Fruit fly (Drosophila melanogaster) whole organism, embryonic: ENCODE results near the gene Cp16.

ENCODE experiments used
- Abd-B ChIP-seq: fragments of 200-800 bp; sonication (Bioruptor generic); optimal IDR thresholded peaks from 2 replicates; lab custom pipeline; 2018; ENCODE audit warnings: missing biosample characterization, mild to moderate bottlenecking, missing genetic modification characterization, moderate library complexity
- BEAF-32 ChIP-seq: fragments of 200-800 bp; sonication (Bioruptor generic); optimal IDR thresholded peaks from 3 replicates; lab custom pipeline; 2017; ENCODE audit warnings: missing biosample characterization, missing genetic modification characterization, mild to moderate bottlenecking, moderate library complexity, missing genetic modification reagents
- Bgb ChIP-seq: fragments of 200-800 bp; sonication (Bioruptor generic); IDR thresholded peaks from 2 replicates; pipeline ENCODE4 v1.3.6; 2022; ENCODE audit warnings: missing biosample characterization, missing genetic modification characterization; ENCODE audit not compliant: partially characterized antibody
- CG10267 ChIP-seq: fragments of 200-800 bp; sonication (Bioruptor generic); optimal IDR thresholded peaks from 2 replicates; lab custom pipeline; 2018; ENCODE audit warnings: missing biosample characterization, mild to moderate bottlenecking, missing genetic modification characterization, moderate library complexity
- CG11695 ChIP-seq: fragments of 200-800 bp; sonication (Bioruptor generic); IDR thresholded peaks from 3 replicates; pipeline ENCODE4 v1.3.6; 2022; ENCODE audit warnings: missing biosample characterization, missing genetic modification characterization
- CG11696 ChIP-seq: fragments of 200-800 bp; sonication (Bioruptor generic); IDR thresholded peaks from 2 replicates; pipeline ENCODE4 v1.3.6; 2022; ENCODE audit warnings: missing biosample characterization, missing genetic modification characterization
- CG12071 ChIP-seq: fragments of 200-800 bp; sonication (Bioruptor generic); optimal IDR thresholded peaks from 3 replicates; lab custom pipeline; 2018; ENCODE audit warnings: missing biosample characterization, mild to moderate bottlenecking, missing genetic modification characterization
- CG14014 ChIP-seq: fragments of 200-800 bp; sonication (Bioruptor generic); IDR thresholded peaks from 2 replicates; pipeline ENCODE4 v1.3.6; 2022; ENCODE audit warnings: missing biosample characterization, missing genetic modification characterization
- CG15601 ChIP-seq: fragments of 200-800 bp; sonication (Bioruptor generic); optimal IDR thresholded peaks from 3 replicates; lab custom pipeline; 2019; ENCODE audit warnings: missing biosample characterization, mild to moderate bottlenecking, missing genetic modification characterization, moderate library complexity
- CG2120 ChIP-seq: fragments of 200-800 bp; sonication (Bioruptor generic); optimal IDR thresholded peaks from 3 replicates; lab custom pipeline; 2016; ENCODE audit warnings: missing biosample characterization, missing genetic modification characterization
- CG30403 ChIP-seq: fragments of 200-800 bp; sonication (Bioruptor generic); optimal IDR thresholded peaks from 3 replicates; lab custom pipeline; 2016; ENCODE audit warnings: missing biosample characterization, missing genetic modification characterization
- CG30431 ChIP-seq: fragments of 200-800 bp; sonication (Bioruptor generic); optimal IDR thresholded peaks from 2 replicates; lab custom pipeline; 2017; ENCODE audit warnings: missing biosample characterization, missing genetic modification characterization
- CG32532 ChIP-seq: fragments of 200-800 bp; sonication (Bioruptor generic); IDR thresholded peaks from 2 replicates; pipeline ENCODE4 v1.3.6; 2022; ENCODE audit warnings: missing biosample characterization, missing genetic modification characterization
- CG3995 ChIP-seq: fragments of 200-800 bp; sonication (Bioruptor generic); optimal IDR thresholded peaks from 3 replicates; lab custom pipeline; 2016; ENCODE audit warnings: missing biosample characterization, missing genetic modification characterization
- CG4854 ChIP-seq: fragments of 200-800 bp; sonication (Bioruptor generic); optimal IDR thresholded peaks from 2 replicates; lab custom pipeline; 2016; ENCODE audit warnings: missing biosample characterization, missing genetic modification characterization, inconsistent platforms
- CG6765 ChIP-seq: fragments of 200-800 bp; sonication (Bioruptor generic); optimal IDR thresholded peaks from 3 replicates; lab custom pipeline; 2017; ENCODE audit warnings: missing biosample characterization, mild to moderate bottlenecking, missing genetic modification characterization
- CG6854 ChIP-seq: fragments of 200-800 bp; sonication (Bioruptor generic); optimal IDR thresholded peaks from 3 replicates; lab custom pipeline; 2017; ENCODE audit warnings: missing biosample characterization, mild to moderate bottlenecking, missing genetic modification characterization
- CG8281 ChIP-seq: fragments of 200-800 bp; sonication (Bioruptor generic); optimal IDR thresholded peaks from 2 replicates; lab custom pipeline; 2018; ENCODE audit warnings: missing biosample characterization, mild to moderate bottlenecking, missing genetic modification characterization, moderate library complexity
- CG8478 ChIP-seq: fragments of >200 bp; optimal IDR thresholded peaks from 2 replicates; lab custom pipeline; 2018
- CG9727 ChIP-seq: fragments of 200-800 bp; sonication (Bioruptor generic); optimal IDR thresholded peaks from 3 replicates; lab custom pipeline; 2017; ENCODE audit warnings: missing biosample characterization, mild to moderate bottlenecking, missing genetic modification characterization
- Dbx ChIP-seq: fragments of 200-800 bp; sonication (Bioruptor generic); IDR thresholded peaks from 3 replicates; pipeline ENCODE4 v1.3.6; 2022; ENCODE audit warnings: missing biosample characterization, missing genetic modification characterization
- Dref ChIP-seq: fragments of 200-800 bp; sonication (Bioruptor generic); IDR thresholded peaks from 2 replicates; pipeline ENCODE4 v1.3.6; 2022; ENCODE audit warnings: missing biosample characterization, missing genetic modification characterization
- Eip74EF ChIP-seq, 2 experiments: fragments of 200-800 bp in 1 of 2; fragments of >200 bp in 1 of 2; sonication (Bioruptor generic) in 1 of 2; optimal IDR thresholded peaks; 2 replicates each; lab custom pipeline; 2017 to 2019; ENCODE audit warnings: missing biosample characterization in 2 of 2, missing genetic modification characterization in 2 of 2, mild to moderate bottlenecking in 1 of 2, moderate library complexity in 1 of 2
- Ets65A ChIP-seq: fragments of 200-800 bp; sonication (Bioruptor generic); peaks from one replicate; lab custom pipeline; 2016; ENCODE audit warnings: missing biosample characterization, missing genetic modification characterization
- HLH4C ChIP-seq: fragments of 200-800 bp; sonication (Bioruptor generic); IDR thresholded peaks from 3 replicates; pipeline ENCODE4 v1.3.6; 2022; ENCODE audit warnings: missing biosample characterization, missing genetic modification characterization; ENCODE audit not compliant: partially characterized antibody
- Hmx ChIP-seq: fragments of 200-800 bp; sonication (Bioruptor generic); optimal IDR thresholded peaks from 2 replicates; lab custom pipeline; 2016; ENCODE audit warnings: missing biosample characterization, missing genetic modification characterization
- Meics ChIP-seq: fragments of 200-800 bp; sonication (Bioruptor generic); optimal IDR thresholded peaks from 2 replicates; lab custom pipeline; 2017; ENCODE audit warnings: missing biosample characterization, mild to moderate bottlenecking, missing genetic modification characterization
- Oli ChIP-seq: fragments of 200-800 bp; sonication (Bioruptor generic); optimal IDR thresholded peaks from 2 replicates; lab custom pipeline; 2018; ENCODE audit warnings: missing biosample characterization, mild to moderate bottlenecking, missing genetic modification characterization, moderate library complexity
- Pdp1 ChIP-seq, 2 experiments: fragments of 200-800 bp; sonication (Bioruptor generic); optimal IDR thresholded peaks; 3 replicates each; lab custom pipeline; 2016; ENCODE audit warnings: missing biosample characterization in 2 of 2, missing genetic modification characterization in 2 of 2, mild to moderate bottlenecking in 1 of 2, moderate library complexity in 1 of 2
- Sox100B ChIP-seq: fragments of 200-800 bp; sonication (Bioruptor generic); optimal IDR thresholded peaks from 3 replicates; lab custom pipeline; 2018; ENCODE audit warnings: missing biosample characterization, mild to moderate bottlenecking, missing genetic modification characterization
- TFAM ChIP-seq: fragments of 200-800 bp; sonication (Bioruptor generic); optimal IDR thresholded peaks from 2 replicates; lab custom pipeline; 2017; ENCODE audit warnings: missing biosample characterization, missing genetic modification characterization, inconsistent platforms
- Xrp1 ChIP-seq: fragments of 200-800 bp; sonication (Bioruptor generic); IDR thresholded peaks from 2 replicates; pipeline ENCODE4 v1.3.6; 2022; ENCODE audit warnings: missing biosample characterization, missing genetic modification characterization
- croc ChIP-seq: fragments of 200-800 bp; sonication (Bioruptor generic); conservative IDR thresholded peaks from 3 replicates; pipeline ENCODE4 v1.3.6; 2022; ENCODE audit warnings: missing biosample characterization, missing genetic modification characterization
- crol ChIP-seq: fragments of 200-800 bp; sonication (Bioruptor generic); IDR thresholded peaks from 2 replicates; pipeline ENCODE4 v1.3.6; 2022; ENCODE audit warnings: missing biosample characterization, missing genetic modification characterization
- dan ChIP-seq: fragments of 200-800 bp; sonication (Bioruptor generic); IDR thresholded peaks from 2 replicates; pipeline ENCODE4 v1.3.6; 2022; ENCODE audit warnings: missing biosample characterization, missing genetic modification characterization
- esg ChIP-seq: fragments of 200-800 bp; sonication (Bioruptor generic); conservative IDR thresholded peaks from 2 replicates; pipeline ENCODE4 v1.3.6; 2022; ENCODE audit warnings: missing biosample characterization, missing genetic modification characterization
- ham ChIP-seq: fragments of 200-800 bp; sonication (Bioruptor generic); IDR thresholded peaks from 2 replicates; pipeline ENCODE4 v1.3.6; 2022; ENCODE audit warnings: missing biosample characterization, missing genetic modification characterization
- ind ChIP-seq: fragments of 200-800 bp; sonication (Bioruptor generic); optimal IDR thresholded peaks from 3 replicates; lab custom pipeline; 2016; ENCODE audit warnings: missing biosample characterization, missing genetic modification characterization
- ken ChIP-seq: fragments of 200-800 bp; sonication (Bioruptor generic); IDR thresholded peaks from 3 replicates; pipeline ENCODE4 v1.3.6; 2022; ENCODE audit warnings: missing biosample characterization, missing genetic modification characterization
- mirr ChIP-seq: fragments of 200-800 bp; sonication (Bioruptor generic); optimal IDR thresholded peaks from 3 replicates; lab custom pipeline; 2018; ENCODE audit warnings: missing biosample characterization, mild to moderate bottlenecking, missing genetic modification characterization
- odd ChIP-seq: fragments of 200-800 bp; sonication (Bioruptor generic); optimal IDR thresholded peaks from 2 replicates; lab custom pipeline; 2017; ENCODE audit warnings: missing biosample characterization, mild to moderate bottlenecking, missing genetic modification characterization
- ranshi ChIP-seq: fragments of 200-800 bp; sonication (Bioruptor generic); IDR thresholded peaks from 2 replicates; pipeline ENCODE4 v1.3.6; 2022; ENCODE audit warnings: missing biosample characterization, missing genetic modification characterization
- schlank ChIP-seq: fragments of 200-800 bp; sonication (Bioruptor generic); optimal IDR thresholded peaks from 2 replicates; lab custom pipeline; 2018; ENCODE audit warnings: missing biosample characterization, mild to moderate bottlenecking, missing genetic modification characterization
- sens-2 ChIP-seq: fragments of 200-800 bp; sonication (Bioruptor generic); IDR thresholded peaks from 2 replicates; pipeline ENCODE4 v1.3.6; 2022; ENCODE audit warnings: missing biosample characterization, missing genetic modification characterization
- sqz ChIP-seq: fragments of 200-800 bp; sonication (Bioruptor generic); optimal IDR thresholded peaks from 3 replicates; lab custom pipeline; 2018; ENCODE audit warnings: missing biosample characterization, mild to moderate bottlenecking, missing genetic modification characterization
- tap ChIP-seq: fragments of 200-800 bp; optimal IDR thresholded peaks from 3 replicates; lab custom pipeline; 2019; ENCODE audit warnings: missing biosample characterization, mild to moderate bottlenecking, missing genetic modification characterization, moderate library complexity
- tx ChIP-seq: fragments of 200-800 bp; sonication (Bioruptor generic); optimal IDR thresholded peaks from 2 replicates; lab custom pipeline; 2016; ENCODE audit warnings: missing biosample characterization, missing genetic modification characterization
- vfl ChIP-seq: fragments of 200-800 bp; sonication (Bioruptor generic); optimal IDR thresholded peaks from 2 replicates; lab custom pipeline; 2016; ENCODE audit warnings: missing biosample characterization, missing genetic modification characterization
- wdn ChIP-seq: fragments of 200-800 bp; sonication (Bioruptor generic); IDR thresholded peaks from 2 replicates; pipeline ENCODE4 v1.3.6; 2022; ENCODE audit warnings: missing biosample characterization, missing genetic modification characterization
- zen2 ChIP-seq: fragments of 200-800 bp; sonication (Bioruptor generic); IDR thresholded peaks from 3 replicates; pipeline ENCODE4 v1.3.6; 2022; ENCODE audit warnings: missing biosample characterization, missing genetic modification characterization; ENCODE audit not compliant: partially characterized antibody
- zfh2 ChIP-seq: fragments of 200-800 bp; sonication (Bioruptor generic); optimal IDR thresholded peaks from 2 replicates; lab custom pipeline; 2016; ENCODE audit warnings: missing biosample characterization, missing genetic modification characterization

The Cp16 gene

dm6 chr3L:8684419-8685081 lies 47.2 kb upstream of the Cp16 start (continued):
- TF ChIP-seq Sox100B (GFP tag; lab: Kevin White, UChicago), result no peak
- TF ChIP-seq wdn (GFP tag; lab: Robert Waterston, UW), result no peak
- TF ChIP-seq Ets65A (GFP tag; lab: Kevin White, UChicago), result peak; percentile 24
- no peak for TF ChIP-seq CG15601
- TF ChIP-seq zfh2, result no peak
- no peak for TF ChIP-seq CG8281 (tag; lab: Kevin White, UChicago)
- no peak for TF ChIP-seq BEAF-32 (GFP tag; lab: Kevin White, UChicago)
- no peak for TF ChIP-seq CG3995 (GFP tag; lab: Kevin White, UChicago)
- TF ChIP-seq esg (GFP tag; lab: Robert Waterston, UW), result no peak
- no peak for TF ChIP-seq CG32532
- TF ChIP-seq dan, result no peak
- TF ChIP-seq ranshi, result no peak
- peak; percentile 38; the same call in 1 of the 2 replicates for TF ChIP-seq CG14014 (GFP tag; lab: Robert Waterston, UW)
- TF ChIP-seq croc (GFP tag; lab: Robert Waterston, UW), result no peak
- no peak for TF ChIP-seq sqz (GFP tag; lab: Kevin White, UChicago)
- TF ChIP-seq Hmx (GFP tag; lab: Kevin White, UChicago), result no peak
- TF ChIP-seq Oli (tag; lab: Kevin White, UChicago), result no peak
- TF ChIP-seq crol (GFP tag; lab: Robert Waterston, UW), result peak; percentile 76
- TF ChIP-seq ken (GFP tag; lab: Robert Waterston, UW), result no peak
- TF ChIP-seq odd (GFP tag; lab: Kevin White, UChicago), result no peak
- no peak for TF ChIP-seq Abd-B
- peak; percentile 9; the same call in 1 of the 2 replicates for TF ChIP-seq CG11696
- no peak for TF ChIP-seq Pdp1 (GFP tag; optimal IDR thresholded peaks at IDR 0.05; lab: Kevin White, UChicago)
- no peak for TF ChIP-seq Bgb
- no peak for TF ChIP-seq CG30431 (GFP tag; lab: Kevin White, UChicago)
- no peak for TF ChIP-seq Eip74EF (GFP tag; optimal IDR thresholded peaks at IDR 0.05; lab: Kevin White, UChicago)
- TF ChIP-seq CG9727 (GFP tag; lab: Kevin White, UChicago), result no peak
- no peak for TF ChIP-seq CG4854 (GFP tag; lab: Kevin White, UChicago)
- TF ChIP-seq Xrp1, result no peak
- TF ChIP-seq ham, result no peak
- no peak for TF ChIP-seq sens-2 (GFP tag; lab: Robert Waterston, UW)
- TF ChIP-seq vfl (GFP tag; lab: Kevin White, UChicago), result no peak
- no peak for TF ChIP-seq CG11695 (GFP tag; lab: Robert Waterston, UW)
- no peak for TF ChIP-seq mirr (GFP tag; lab: Kevin White, UChicago)
- no peak for TF ChIP-seq CG30403 (GFP tag; lab: Kevin White, UChicago)
- no peak for TF ChIP-seq zen2
- TF ChIP-seq CG8478 (lab: Kevin White, UChicago), result no peak
- TF ChIP-seq CG10267 (tag; lab: Kevin White, UChicago), result no peak
- peak; percentile 1 for TF ChIP-seq CG12071 (GFP tag; lab: Kevin White, UChicago)
- no peak for TF ChIP-seq HLH4C
- TF ChIP-seq CG2120, result peak; percentile 19
- TF ChIP-seq schlank, result no peak
- TF ChIP-seq Dbx (GFP tag; lab: Robert Waterston, UW), result 0 out of 3 replicates have a peak, but pooled peaks have one; percentile 41
- TF ChIP-seq CG6765 (GFP tag; lab: Kevin White, UChicago), result no peak
- TF ChIP-seq Dref (GFP tag; lab: Robert Waterston, UW), result no peak
- no peak for TF ChIP-seq Meics
- TF ChIP-seq TFAM (GFP tag; lab: Kevin White, UChicago), result no peak
- no peak for TF ChIP-seq CG6854 (GFP tag; lab: Kevin White, UChicago)
- TF ChIP-seq tx, result no peak
- no peak for TF ChIP-seq ind
- no peak for TF ChIP-seq tap (tag; lab: Kevin White, UChicago)
